Fruit fly (Drosophila melanogaster): ENCODE results near the gene wls.
"Not testable (repeated sequence)": the region's sequence is repeated elsewhere in the genome, so short reads cannot be mapped to it uniquely, and the experiment has no call there.

wls gene

DNA sequence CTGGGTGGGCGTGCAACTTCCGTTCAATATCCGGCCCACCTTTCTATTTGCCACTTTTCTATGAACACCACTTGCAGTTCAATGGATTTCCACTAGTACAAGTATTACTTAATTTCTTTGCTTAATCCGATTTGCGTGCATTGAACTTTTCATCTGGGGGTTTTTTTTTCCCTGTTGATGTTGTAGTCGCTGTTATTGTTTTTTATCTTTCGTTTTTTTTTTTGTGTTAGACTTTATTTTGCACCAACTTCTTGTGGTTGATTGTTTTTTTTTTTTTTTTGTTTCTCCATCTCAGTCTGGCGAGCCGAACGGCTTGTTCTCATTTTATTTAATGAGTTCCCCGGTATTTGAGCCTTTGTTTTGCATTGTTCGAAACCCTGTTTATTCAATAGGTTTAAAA, 33.1 kb downstream of the wls start:
- TF ChIP-seq CG5204 (GFP tag; optimal IDR thresholded peaks at IDR 0.05) (no peak), cic (GFP tag; optimal IDR thresholded peaks at IDR 0.05) (no peak), tj (GFP tag; optimal IDR thresholded peaks at IDR 0.05) (no peak), Hr96 (GFP tag; optimal IDR thresholded peaks at IDR 0.05) (no peak), CG14711 (tag; optimal IDR thresholded peaks at IDR 0.05) (no peak), Clk (GFP tag; optimal IDR thresholded peaks at IDR 0.05) (no peak)

DNA sequence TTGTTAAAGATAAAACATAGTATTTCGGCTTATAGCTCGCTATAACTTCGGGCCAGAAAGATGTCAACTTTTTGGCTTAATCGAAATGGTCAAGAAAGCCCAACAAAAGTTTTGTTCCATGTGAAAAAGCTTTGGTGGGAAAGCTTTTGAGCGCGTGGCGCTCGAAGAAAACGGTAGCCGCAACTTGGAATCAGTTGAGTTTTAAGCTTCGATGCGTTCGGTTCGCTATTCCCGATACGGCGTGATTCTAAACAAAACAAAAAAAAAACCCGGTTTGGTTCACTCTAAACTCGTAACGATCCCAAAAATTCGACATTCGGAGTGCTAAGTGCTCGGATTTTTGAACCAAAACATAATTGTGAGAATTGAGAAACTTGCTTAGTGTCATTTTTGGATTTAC, 33.6 kb downstream of the wls start, which contains the start of gene IRSp53:
IRSp53 (plus strand) TSS at position 204 of the 400 bp plus-strand sequence.
- TF ChIP-seq CG33017 (tag; optimal IDR thresholded peaks at IDR 0.05): no peak
- TF ChIP-seq CG7101 (tag; optimal IDR thresholded peaks at IDR 0.05): peak; percentile 4
- peak; percentile 46 for TF ChIP-seq Mnt (GFP tag; optimal IDR thresholded peaks at IDR 0.05)
- no peak for TF ChIP-seq pad (GFP tag; optimal IDR thresholded peaks at IDR 0.05)
- peak; percentile 66 for TF ChIP-seq kay (GFP tag; ENCODE audit: borderline replicate concordance)
- no peak for TF ChIP-seq Hr96 (GFP tag; optimal IDR thresholded peaks at IDR 0.05)
- peak; percentile 69 for TF ChIP-seq bab1 (GFP tag; optimal IDR thresholded peaks at IDR 0.05)
- no peak for TF ChIP-seq CG12768 (GFP tag; optimal IDR thresholded peaks at IDR 0.05)

DNA sequence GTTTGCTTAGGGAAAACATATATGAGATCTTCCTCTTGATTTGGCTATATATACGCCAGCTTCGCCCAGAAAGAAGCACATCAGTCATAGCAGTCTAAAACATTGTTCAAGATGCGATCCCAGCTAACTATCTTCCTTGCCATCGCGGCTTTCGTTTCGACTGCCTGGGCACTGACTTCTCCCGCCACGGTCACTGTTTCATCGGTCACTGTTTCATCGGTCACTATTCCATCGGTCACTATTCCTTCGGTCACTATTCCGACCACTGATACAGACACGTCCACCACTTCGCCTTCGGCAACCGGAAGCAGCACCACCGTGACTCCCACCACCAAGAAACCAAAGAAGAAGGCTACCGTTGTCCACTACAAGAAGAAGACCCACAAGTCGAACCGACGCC, 34.5 kb downstream of the wls start, which contains the start of gene CG14143:
CG14143 (plus strand) TSS at position 102 of the 400 bp plus-strand sequence.
- not testable (repeated sequence) for TF ChIP-seq CG7045, Crg-1, CG1620 (GFP tag; optimal IDR thresholded peaks at IDR 0.05)

DNA sequence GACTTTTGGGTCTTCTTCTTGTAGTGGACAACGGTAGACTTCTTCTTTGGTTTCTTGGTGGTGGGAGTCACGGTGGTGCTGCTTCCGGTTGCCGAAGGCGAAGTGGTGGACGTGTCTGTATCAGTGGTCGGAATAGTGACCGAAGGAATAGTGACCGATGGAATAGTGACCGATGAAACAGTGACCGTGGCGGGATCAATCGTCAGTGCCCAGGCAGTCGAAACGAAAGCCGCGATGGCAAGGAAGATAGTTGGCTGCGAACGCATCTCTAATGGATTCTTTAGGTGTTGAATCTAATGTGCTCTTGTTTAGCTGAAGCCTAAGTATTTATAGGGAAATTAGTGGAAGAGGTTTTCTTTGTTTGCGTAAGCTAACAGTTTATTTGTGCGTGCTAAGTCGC, 37.4 kb downstream of the wls start, which contains the start of gene CG32074:
CG32074 (minus strand) TSS at position 268 of the 400 bp plus-strand sequence.
- TF ChIP-seq CG1620, cic, Clk (GFP tag; optimal IDR thresholded peaks at IDR 0.05): not testable (repeated sequence)

DNA sequence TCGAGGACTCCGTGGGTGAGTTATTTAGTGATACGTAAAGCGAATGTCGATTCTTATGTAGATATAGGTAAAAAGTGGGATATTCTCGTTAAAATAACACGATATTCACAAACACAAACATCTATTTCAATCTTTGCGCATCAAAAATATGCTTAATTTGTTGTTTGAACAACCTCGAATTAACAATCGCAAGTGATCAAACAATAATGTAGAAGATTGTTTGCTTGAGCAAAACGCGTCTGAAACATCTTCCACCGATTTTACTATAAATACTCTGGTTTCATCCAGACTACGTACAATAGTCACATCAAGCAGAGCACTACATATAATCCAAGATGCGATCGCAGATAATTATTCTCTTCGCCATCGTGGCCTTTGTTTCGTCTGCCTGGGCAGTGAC, 38.9 kb downstream of the wls start, which contains the start of gene nol:
nol (plus strand) TSS at position 301 of the 400 bp plus-strand sequence.
- TF ChIP-seq toe (GFP tag; optimal IDR thresholded peaks at IDR 0.05) (no peak), CG5204 (GFP tag; optimal IDR thresholded peaks at IDR 0.05) (no peak), kay (GFP tag; ENCODE audit: borderline replicate concordance) (no peak), cic (GFP tag; optimal IDR thresholded peaks at IDR 0.05) (no peak), cnc (optimal IDR thresholded peaks at IDR 0.05) (no peak), CG1620 (GFP tag; optimal IDR thresholded peaks at IDR 0.05) (no peak), bab1 (GFP tag; optimal IDR thresholded peaks at IDR 0.05) (no peak), CG33017 (tag; optimal IDR thresholded peaks at IDR 0.05) (no peak), CG12768 (GFP tag; optimal IDR thresholded peaks at IDR 0.05) (no peak), Clk (GFP tag; optimal IDR thresholded peaks at IDR 0.05) (no peak), Crg-1 (GFP tag; optimal IDR thresholded peaks at IDR 0.05) (no peak), CG11617 (GFP tag; optimal IDR thresholded peaks at IDR 0.05) (no peak), ovo (GFP tag; optimal IDR thresholded peaks at IDR 0.05) (no peak), Mnt (GFP tag; optimal IDR thresholded peaks at IDR 0.05) (no peak)

DNA sequence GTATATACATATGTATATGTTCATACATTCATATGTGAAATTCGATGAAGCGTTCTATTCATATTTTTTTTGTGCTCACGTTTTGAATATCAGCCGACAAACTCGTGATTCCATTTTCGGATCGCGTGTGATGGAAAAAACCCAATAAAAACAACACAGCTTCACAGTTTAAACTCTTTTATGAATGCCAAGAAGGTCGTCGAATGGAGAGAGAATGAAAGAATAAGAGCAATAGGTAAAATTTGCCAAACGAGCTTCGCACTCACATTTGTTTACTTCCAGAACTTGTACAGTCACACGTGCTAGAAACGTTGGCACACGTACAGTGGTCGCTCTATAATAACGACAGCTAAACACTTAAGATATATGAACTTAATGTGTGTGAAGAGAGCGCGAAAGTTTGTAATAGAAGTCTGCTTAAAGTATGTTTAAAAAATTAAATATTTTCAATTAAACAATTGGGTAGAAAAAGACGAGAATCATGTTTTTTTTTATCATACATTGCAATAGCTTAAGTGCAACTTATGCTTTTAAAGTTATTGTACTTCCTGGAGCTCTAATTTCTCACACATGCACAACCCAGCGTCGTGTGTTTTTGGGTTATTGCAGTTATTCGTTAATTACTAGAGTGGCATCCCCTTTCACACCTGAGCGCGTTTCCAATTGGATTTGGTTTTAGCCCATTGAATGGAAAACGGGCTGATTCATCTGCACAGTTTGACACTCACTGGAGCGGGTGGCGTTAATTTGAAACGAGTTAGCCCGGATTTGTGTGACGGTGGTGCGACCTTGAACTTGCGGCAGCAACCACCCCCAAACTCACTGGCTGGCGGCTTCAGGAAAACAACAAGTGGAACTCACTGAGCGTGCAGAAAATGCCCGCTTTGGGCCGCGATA, 43.5 kb downstream of the wls start:
- TF ChIP-seq CG5204 (GFP tag; optimal IDR thresholded peaks at IDR 0.05): no peak
- TF ChIP-seq cnc (optimal IDR thresholded peaks at IDR 0.05): no peak
- no peak for TF ChIP-seq CG1620 (GFP tag; optimal IDR thresholded peaks at IDR 0.05)
- TF ChIP-seq Mnt (GFP tag; optimal IDR thresholded peaks at IDR 0.05): peak; percentile 3
- no peak for TF ChIP-seq tj (GFP tag; optimal IDR thresholded peaks at IDR 0.05)
- no peak for TF ChIP-seq CG7045 (GFP tag; optimal IDR thresholded peaks at IDR 0.05)
- no peak for TF ChIP-seq toe (GFP tag; optimal IDR thresholded peaks at IDR 0.05)
- peak; percentile 58 for TF ChIP-seq bab1 (GFP tag; optimal IDR thresholded peaks at IDR 0.05)
- TF ChIP-seq Clk (GFP tag; optimal IDR thresholded peaks at IDR 0.05): no peak
- TF ChIP-seq CG12768 (GFP tag; optimal IDR thresholded peaks at IDR 0.05): no peak
- TF ChIP-seq pad (GFP tag; optimal IDR thresholded peaks at IDR 0.05): no peak
- TF ChIP-seq CG14711 (tag; optimal IDR thresholded peaks at IDR 0.05): peak; percentile 33
- no peak for TF ChIP-seq Crg-1 (GFP tag; optimal IDR thresholded peaks at IDR 0.05)
- TF ChIP-seq kay (GFP tag; ENCODE audit: borderline replicate concordance): no peak
- no peak for TF ChIP-seq CG7101 (tag; optimal IDR thresholded peaks at IDR 0.05)
- TF ChIP-seq CG33017 (tag; optimal IDR thresholded peaks at IDR 0.05): no peak
- no peak for TF ChIP-seq Hr96 (GFP tag; optimal IDR thresholded peaks at IDR 0.05)
- TF ChIP-seq ovo (GFP tag; optimal IDR thresholded peaks at IDR 0.05): no peak
- no peak for TF ChIP-seq cic (GFP tag; optimal IDR thresholded peaks at IDR 0.05)
- TF ChIP-seq CG11617 (GFP tag; optimal IDR thresholded peaks at IDR 0.05): no peak

DNA sequence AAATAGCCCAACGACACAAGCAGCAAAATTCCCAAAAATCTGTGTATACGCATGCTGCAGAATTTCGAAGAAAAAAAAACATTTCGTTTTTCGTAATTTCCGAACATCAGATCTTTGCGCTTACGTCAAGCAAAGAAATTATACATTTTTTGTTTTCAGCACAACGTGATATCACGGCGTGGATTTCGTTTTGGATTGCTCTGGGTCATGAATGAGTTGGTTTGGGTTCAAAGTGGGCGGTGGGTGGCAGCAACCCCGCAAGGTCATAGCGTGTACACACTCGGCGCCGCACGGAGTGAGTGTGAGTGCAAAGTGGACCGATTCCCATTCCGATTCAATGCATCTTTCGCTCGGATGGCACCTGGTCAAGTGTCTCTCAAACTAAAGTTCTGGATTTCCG, 44.6 kb downstream of the wls start:
- TF ChIP-seq cnc (optimal IDR thresholded peaks at IDR 0.05) (no peak), CG14711 (tag; optimal IDR thresholded peaks at IDR 0.05) (no peak), CG1620 (GFP tag; optimal IDR thresholded peaks at IDR 0.05) (no peak), Clk (GFP tag; optimal IDR thresholded peaks at IDR 0.05) (no peak), Mnt (GFP tag; optimal IDR thresholded peaks at IDR 0.05) (no peak), CG7101 (tag; optimal IDR thresholded peaks at IDR 0.05) (no peak), Crg-1 (GFP tag; optimal IDR thresholded peaks at IDR 0.05) (no peak), CG5204 (GFP tag; optimal IDR thresholded peaks at IDR 0.05) (no peak), kay (GFP tag; ENCODE audit: borderline replicate concordance) (no peak), toe (GFP tag; optimal IDR thresholded peaks at IDR 0.05) (no peak), CG11617 (GFP tag; optimal IDR thresholded peaks at IDR 0.05) (no peak), CG33017 (tag; optimal IDR thresholded peaks at IDR 0.05) (no peak), bab1 (GFP tag; optimal IDR thresholded peaks at IDR 0.05) (no peak), CG12768 (GFP tag; optimal IDR thresholded peaks at IDR 0.05) (no peak), tj (GFP tag; optimal IDR thresholded peaks at IDR 0.05) (no peak), pad (GFP tag; optimal IDR thresholded peaks at IDR 0.05) (no peak)
